Worm (Caenorhabditis elegans) whole organism, L3 larva: ENCODE data around the gene srbc-29.

ENCODE experiments used
- unc-39 ChIP-seq: sonication (generic microtip); optimal IDR thresholded peaks from 4 replicates; lab custom pipeline; 2017; ENCODE audit warnings: missing biosample characterization, missing genetic modification characterization

srbc-29 gene

ce11 chrV:3424341-3424740 lies 46.3 kb downstream of the srbc-29 start, which contains the start of gene srab-21:
Gene srab-21, minus strand, starts transcription at chrV:3424441.
- TF ChIP-seq unc-39 (tag; lab: Kevin White, UChicago), result no peak
